Worm (Caenorhabditis elegans) whole organism, L1 larva: ENCODE measurements around the gene M02D8.3.

Experiments
- C16A3.4 ChIP-seq: fragments of 150-350 bp; optimal IDR thresholded peaks from 2 replicates; lab custom pipeline; 2014; ENCODE audit warnings: missing biosample characterization, missing genetic modification characterization
- Y116A8C.19 ChIP-seq: sonication (generic microtip); optimal IDR thresholded peaks from 2 replicates; lab custom pipeline; 2016; ENCODE audit warnings: missing compliant biosample characterization, missing genetic modification characterization, borderline replicate concordance
- alr-1 ChIP-seq: fragments of 200-800 bp; sonication (Bioruptor generic); optimal IDR thresholded peaks from 2 replicates; lab custom pipeline; 2018; ENCODE audit warnings: borderline replicate concordance, mild to moderate bottlenecking, missing genetic modification characterization, missing compliant biosample characterization
- blmp-1 ChIP-seq: fragments of 150-350 bp; optimal IDR thresholded peaks from 2 replicates; lab custom pipeline; 2014; ENCODE audit warnings: missing biosample characterization, missing genetic modification characterization
- dpl-1 ChIP-seq, 3 experiments: fragments of 150-350 bp in 2 of 3; sonication (generic microtip) in 1 of 3; optimal IDR thresholded peaks; 2 replicates each; lab custom pipeline; 2014 to 2017; ENCODE audit warnings: missing biosample characterization in 3 of 3, missing genetic modification characterization in 3 of 3, missing genetic modification reagents in 3 of 3
- egl-13 ChIP-seq: sonication (generic microtip); optimal IDR thresholded peaks from 2 replicates; lab custom pipeline; 2016; ENCODE audit warnings: missing genotype, missing genetic modification reagents, missing genetic modification characterization, missing compliant biosample characterization
- elt-3 ChIP-seq, 6 experiments: fragments of 150-350 bp in 1 of 6; sonication (generic microtip); optimal IDR thresholded peaks; 2 replicates each; lab custom pipeline; 2017 to 2018; ENCODE audit warnings: missing biosample characterization in 6 of 6, missing genetic modification characterization in 6 of 6, inconsistent platforms in 1 of 6
- grh-1 ChIP-seq: fragments of 200-800 bp; sonication (Bioruptor generic); IDR thresholded peaks from 2 replicates; pipeline ENCODE4 v1.3.6; 2022; ENCODE audit warnings: missing genetic modification reagents, missing genetic modification characterization, missing compliant biosample characterization
- hlh-4 ChIP-seq: sonication (generic microtip); optimal IDR thresholded peaks from 2 replicates; lab custom pipeline; 2016; ENCODE audit warnings: mild to moderate bottlenecking, missing genetic modification characterization, missing compliant biosample characterization
- jun-1 ChIP-seq: fragments of 150-350 bp; optimal IDR thresholded peaks from 2 replicates; lab custom pipeline; 2014; ENCODE audit warnings: missing biosample characterization, missing genetic modification reagents, missing genetic modification characterization
- lin-39 ChIP-seq: fragments of 150-350 bp; optimal IDR thresholded peaks from 2 replicates; lab custom pipeline; 2014; ENCODE audit warnings: missing biosample characterization, missing genetic modification reagents, missing genetic modification characterization
- mab-9 ChIP-seq: fragments of 200-800 bp; sonication (Bioruptor generic); IDR thresholded peaks from 2 replicates; pipeline ENCODE4 v1.3.6; 2022; ENCODE audit warnings: missing genetic modification reagents, missing genetic modification characterization, missing compliant biosample characterization
- mef-2 ChIP-seq: fragments of 150-350 bp; optimal IDR thresholded peaks from 2 replicates; lab custom pipeline; 2014; ENCODE audit warnings: missing biosample characterization, missing genetic modification characterization
- mep-1 ChIP-seq: fragments of 150-350 bp; optimal IDR thresholded peaks from 2 replicates; lab custom pipeline; 2014; ENCODE audit warnings: missing biosample characterization, missing genetic modification characterization
- nhr-11 ChIP-seq: fragments of 150-350 bp; optimal IDR thresholded peaks from 2 replicates; lab custom pipeline; 2014; ENCODE audit warnings: missing biosample characterization, missing genetic modification characterization
- nhr-237 ChIP-seq: fragments of 150-350 bp; optimal IDR thresholded peaks from 2 replicates; lab custom pipeline; 2014; ENCODE audit warnings: missing biosample characterization, missing genetic modification characterization
- nhr-77 ChIP-seq: fragments of 150-350 bp; optimal IDR thresholded peaks from 2 replicates; lab custom pipeline; 2014; ENCODE audit warnings: missing biosample characterization, missing genetic modification characterization
- skn-1 ChIP-seq: fragments of 150-350 bp; optimal IDR thresholded peaks from 2 replicates; lab custom pipeline; 2014; ENCODE audit warnings: missing biosample characterization, missing genetic modification characterization
- snpc-4 ChIP-seq: fragments of 150-350 bp; optimal IDR thresholded peaks from 2 replicates; lab custom pipeline; 2014; ENCODE audit warnings: missing biosample characterization, missing genetic modification characterization
- sox-4 ChIP-seq: sonication (generic microtip); optimal IDR thresholded peaks from 2 replicates; lab custom pipeline; 2016; ENCODE audit warnings: missing genetic modification characterization, missing compliant biosample characterization
- sup-37 ChIP-seq: fragments of 200-800 bp; sonication (Bioruptor generic); optimal IDR thresholded peaks from 2 replicates; lab custom pipeline; 2018; ENCODE audit warnings: mild to moderate bottlenecking, missing genetic modification characterization, missing compliant biosample characterization
- tlp-1 ChIP-seq: fragments of 150-350 bp; optimal IDR thresholded peaks from 2 replicates; lab custom pipeline; 2014; ENCODE audit warnings: missing biosample characterization, missing genetic modification characterization
- unc-30 ChIP-seq: sonication (generic microtip); optimal IDR thresholded peaks from 2 replicates; lab custom pipeline; 2017; ENCODE audit warnings: missing biosample characterization, missing genetic modification characterization
- unc-86 ChIP-seq: sonication (generic microtip); optimal IDR thresholded peaks from 2 replicates; lab custom pipeline; 2016; ENCODE audit warnings: missing genetic modification characterization, missing compliant biosample characterization
- unc-98 ChIP-seq: fragments of 200-800 bp; sonication (Bioruptor generic); IDR thresholded peaks from 2 replicates; pipeline ENCODE4 v1.3.6; 2022; ENCODE audit warnings: missing genetic modification characterization, missing compliant biosample characterization
- zag-1 ChIP-seq: fragments of 150-350 bp; optimal IDR thresholded peaks from 2 replicates; lab custom pipeline; 2014; ENCODE audit warnings: missing biosample characterization, missing genetic modification characterization
- ztf-4 ChIP-seq: fragments of 150-350 bp; optimal IDR thresholded peaks from 2 replicates; lab custom pipeline; 2014; ENCODE audit warnings: missing biosample characterization, missing genetic modification characterization

Gene M02D8.3

DNA sequence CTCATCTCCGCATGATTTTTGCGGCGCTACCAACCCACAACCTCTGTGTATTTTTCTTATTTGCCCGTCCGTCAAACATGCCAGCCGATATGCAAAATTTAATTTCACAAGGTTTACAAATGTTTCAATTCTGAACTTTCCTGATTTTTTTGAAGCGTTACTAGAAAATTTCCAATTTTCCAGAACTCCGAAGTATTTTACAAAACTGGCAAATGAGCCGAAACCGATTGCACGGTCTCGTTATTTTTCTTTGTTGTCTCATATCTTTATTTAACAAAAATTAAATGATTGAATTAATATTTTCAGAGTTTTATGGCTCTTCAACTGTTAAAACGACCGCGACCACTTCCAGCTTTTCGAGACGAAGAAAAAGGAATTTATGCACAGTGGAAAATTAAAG lies 28.8 kb downstream of the M02D8.3 start, which contains the start of gene F53A9.3:
Gene F53A9.3, plus strand, starts transcription at position 301 of the 400 bp plus-strand sequence.
- TF ChIP-seq Y116A8C.19 (tag; lab: Kevin White, UChicago), result no peak
- TF ChIP-seq mep-1 (tag; lab: Kevin White, UChicago), result no peak
- no peak for TF ChIP-seq egl-13 (tag; lab: Kevin White, UChicago)
- TF ChIP-seq alr-1, result no peak
- no peak for TF ChIP-seq dpl-1 (GFP tag; optimal IDR thresholded peaks at IDR 0.05; lab: Kevin White, UChicago)
- TF ChIP-seq mef-2, result no peak
- TF ChIP-seq ztf-4 (tag; lab: Kevin White, UChicago), result no peak
- TF ChIP-seq unc-86 (tag; lab: Kevin White, UChicago), result no peak
- no peak for TF ChIP-seq unc-30 (tag; lab: Kevin White, UChicago)
- no peak for TF ChIP-seq lin-39 (tag; lab: Kevin White, UChicago)
- TF ChIP-seq snpc-4 (tag; lab: Kevin White, UChicago), result no peak
- TF ChIP-seq grh-1 (GFP tag; lab: Robert Waterston, UW), result no peak
- TF ChIP-seq C16A3.4 (tag; lab: Kevin White, UChicago), result no peak

DNA sequence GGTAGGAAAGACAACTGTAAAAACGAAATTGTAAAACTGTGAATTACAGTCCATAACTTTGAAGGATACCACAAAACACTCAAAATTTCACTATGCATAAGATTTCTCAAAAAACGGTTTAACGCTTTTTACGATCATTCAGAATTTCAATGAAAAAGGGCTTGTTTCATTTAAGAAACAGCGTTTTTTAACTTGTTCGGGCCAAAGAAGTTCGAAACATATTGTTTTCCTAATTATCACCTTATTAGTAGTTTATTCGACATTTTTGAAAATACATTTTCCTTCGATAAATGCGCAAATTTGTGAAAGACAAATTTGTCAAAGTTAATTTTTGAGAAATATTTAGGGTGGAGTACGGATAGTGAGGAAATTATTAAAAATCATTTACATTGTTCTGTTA lies 32.0 kb downstream of the M02D8.3 start:
- TF ChIP-seq hlh-4 (no peak), elt-3 (tag; optimal IDR thresholded peaks at IDR 0.05; lab: Kevin White, UChicago) (no peak), mab-9 (no peak), skn-1 (no peak), sox-4 (tag; lab: Kevin White, UChicago) (no peak), unc-98 (no peak), tlp-1 (no peak), zag-1 (tag; lab: Kevin White, UChicago) (no peak), nhr-237 (tag; lab: Kevin White, UChicago) (no peak), unc-30 (tag; lab: Kevin White, UChicago) (no peak)

DNA sequence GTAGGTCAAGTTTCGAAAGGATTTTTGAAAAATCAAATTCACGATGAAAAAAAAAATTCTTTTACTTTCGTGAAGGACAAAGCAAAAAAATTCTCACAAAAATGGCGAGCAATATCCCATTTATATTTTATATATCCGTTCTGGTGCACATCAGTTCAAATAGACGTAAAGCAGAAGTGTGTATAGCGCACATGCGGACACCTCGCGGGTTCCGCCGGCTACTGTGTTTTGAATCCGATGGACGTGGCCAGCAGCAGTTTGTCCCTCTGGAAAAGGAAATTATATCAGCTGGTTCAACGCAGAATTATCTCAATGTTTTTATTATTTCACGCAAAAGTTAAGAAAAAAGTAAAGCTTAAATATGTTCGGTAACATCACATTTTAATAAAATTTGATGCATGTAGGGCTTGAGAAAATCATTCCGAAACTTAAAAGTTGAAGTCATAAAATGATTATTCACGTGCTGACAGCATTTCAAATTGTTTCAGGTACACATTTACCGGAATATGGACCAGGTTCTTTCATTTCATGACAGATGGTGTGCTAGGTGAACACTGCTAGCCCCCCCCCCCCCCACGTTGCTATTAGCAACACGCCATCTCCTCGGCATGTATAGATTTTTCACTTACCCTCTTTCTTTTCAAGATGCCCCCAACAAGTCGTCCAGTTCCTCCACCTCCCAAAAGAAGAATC lies 33.0 kb downstream of the M02D8.3 start, which contains the start of gene jbts-14:
Gene jbts-14, plus strand, starts transcription at position 643 of the 693 bp plus-strand sequence.
- peak; percentile 76 for TF ChIP-seq snpc-4 (tag; lab: Kevin White, UChicago)
- no peak for TF ChIP-seq hlh-4

DNA sequence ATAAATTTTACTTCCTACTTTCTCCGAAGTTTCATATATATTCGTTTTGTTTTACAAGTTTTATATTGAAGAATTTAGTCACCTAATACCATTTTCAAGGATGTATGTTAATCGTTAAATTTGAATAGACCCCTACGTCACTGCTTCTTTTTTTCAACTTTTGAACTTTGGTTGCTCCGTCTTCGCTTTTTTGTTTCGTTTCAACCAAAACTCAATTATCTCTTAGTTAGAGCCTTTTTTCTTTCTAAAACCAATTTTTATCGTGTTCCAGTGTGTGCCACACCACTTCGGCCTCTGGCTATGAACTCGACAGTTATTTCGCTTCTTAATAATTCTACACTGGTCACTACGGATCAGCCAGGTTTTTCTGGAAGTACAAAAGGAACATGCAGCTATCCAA lies 39.3 kb downstream of the M02D8.3 start, which contains the start of gene frpr-8:
Gene frpr-8, plus strand, starts transcription at position 301 of the 400 bp plus-strand sequence.
- TF ChIP-seq nhr-77 (tag; lab: Kevin White, UChicago) (no peak), zag-1 (tag; lab: Kevin White, UChicago) (no peak), blmp-1 (tag; lab: Kevin White, UChicago) (no peak), nhr-11 (tag; lab: Kevin White, UChicago) (no peak), sup-37 (GFP tag; lab: Kevin White, UChicago) (no peak), jun-1 (tag; lab: Kevin White, UChicago) (no peak)
